Fruit fly (Drosophila melanogaster) whole organism, adult: ENCODE results near the gene Ilp7.

Source experiments
- CG1620 ChIP-seq: fragments of 200-800 bp; sonication (Bioruptor generic); optimal IDR thresholded peaks from 2 replicates; lab custom pipeline; 2016; ENCODE audit warnings: missing biosample characterization, missing genetic modification characterization
- CG33017 ChIP-seq: fragments of 200-800 bp; sonication (Bioruptor generic); optimal IDR thresholded peaks from 2 replicates; lab custom pipeline; 2018; ENCODE audit warnings: missing biosample characterization, mild to moderate bottlenecking, missing genetic modification characterization, moderate library complexity
- CG7101 ChIP-seq: fragments of 200-800 bp; sonication (Bioruptor generic); optimal IDR thresholded peaks from 2 replicates; lab custom pipeline; 2018; ENCODE audit warnings: missing biosample characterization, mild to moderate bottlenecking, missing genetic modification characterization, moderate library complexity
- Clk ChIP-seq: fragments of 200-800 bp; sonication (Bioruptor generic); optimal IDR thresholded peaks from 2 replicates; lab custom pipeline; 2017; ENCODE audit warnings: missing biosample characterization, missing genetic modification characterization
- cnc ChIP-seq, 2 experiments: fragments of >200 bp; optimal IDR thresholded peaks; 2 replicates each; lab custom pipeline; 2017
- kay ChIP-seq: fragments of 200-800 bp; sonication (Bioruptor generic); peaks from one replicate; lab custom pipeline; 2016; ENCODE audit warnings: missing biosample characterization, missing genetic modification characterization, borderline replicate concordance
- tj ChIP-seq: fragments of 200-800 bp; sonication (Bioruptor generic); optimal IDR thresholded peaks from 3 replicates; lab custom pipeline; 2017; ENCODE audit warnings: missing biosample characterization, mild to moderate bottlenecking, missing genetic modification characterization, moderate library complexity

- TF ChIP-seq CG7101 (no peak), Clk (no peak), kay (GFP tag; lab: Kevin White, UChicago) (no peak), CG1620 (no peak), CG33017 (tag; lab: Kevin White, UChicago) (no peak), cnc (optimal IDR thresholded peaks at IDR 0.05; lab: Kevin White, UChicago) (no peak), tj (peak; percentile 87)
These were observed 43.2 kb downstream of the Ilp7 start for dm6 chrX:3710531-3711084.
